Worm (Caenorhabditis elegans) whole organism, mixed stage, embryonic: ENCODE results near the gene unc-77.

ENCODE experiments used
- M03D4.4 ChIP-seq: sonication (generic microtip); optimal IDR thresholded peaks from 2 replicates; lab custom pipeline; 2017; ENCODE audit warnings: mild to moderate bottlenecking, missing genetic modification characterization, missing compliant biosample characterization
- bed-3 ChIP-seq: fragments of 200-800 bp; sonication (Bioruptor generic); optimal IDR thresholded peaks from 3 replicates; lab custom pipeline; 2018; ENCODE audit warnings: mild to moderate bottlenecking, missing genetic modification characterization, moderate library complexity, missing compliant biosample characterization
- blmp-1 ChIP-seq: fragments of 150-350 bp; optimal IDR thresholded peaks from 2 replicates; lab custom pipeline; 2014; ENCODE audit warnings: missing biosample characterization, missing genetic modification characterization
- ceh-39 ChIP-seq: fragments of 150-350 bp; optimal IDR thresholded peaks from 2 replicates; lab custom pipeline; 2014; ENCODE audit warnings: missing biosample characterization, missing genetic modification characterization
- ceh-43 ChIP-seq: fragments of 200-800 bp; sonication (Bioruptor generic); optimal IDR thresholded peaks from 2 replicates; lab custom pipeline; 2018; ENCODE audit warnings: mild to moderate bottlenecking, missing genetic modification characterization, moderate library complexity, missing compliant biosample characterization
- ceh-83 ChIP-seq: fragments of 200-800 bp; sonication (Bioruptor generic); optimal IDR thresholded peaks from 2 replicates; lab custom pipeline; 2018; ENCODE audit warnings: mild to moderate bottlenecking, missing genetic modification characterization, missing compliant biosample characterization
- ces-1 ChIP-seq: fragments of 150-350 bp; optimal IDR thresholded peaks from 2 replicates; lab custom pipeline; 2014; ENCODE audit warnings: missing biosample characterization, missing genetic modification reagents, missing genetic modification characterization
- cnd-1 ChIP-seq: fragments of 200-800 bp; sonication (Bioruptor generic); optimal IDR thresholded peaks from 2 replicates; lab custom pipeline; 2018; ENCODE audit warnings: mild to moderate bottlenecking, missing genetic modification characterization, missing compliant biosample characterization
- drap-1 ChIP-seq: fragments of 200-800 bp; sonication (Bioruptor generic); optimal IDR thresholded peaks from 3 replicates; lab custom pipeline; 2018; ENCODE audit warnings: mild to moderate bottlenecking, missing genetic modification characterization, missing compliant biosample characterization
- elt-1 ChIP-seq: sonication (generic microtip); optimal IDR thresholded peaks from 2 replicates; lab custom pipeline; 2017; ENCODE audit warnings: missing genetic modification characterization, mild to moderate bottlenecking, missing compliant biosample characterization, antibody characterized with exemption, moderate library complexity, borderline replicate concordance; ENCODE audit not compliant: insufficient read depth
- elt-3 ChIP-seq: fragments of 150-350 bp; optimal IDR thresholded peaks from 2 replicates; lab custom pipeline; 2014; ENCODE audit warnings: missing biosample characterization, missing genetic modification characterization
- flh-1 ChIP-seq: fragments of 200-800 bp; sonication (Bioruptor generic); optimal IDR thresholded peaks from 2 replicates; lab custom pipeline; 2018; ENCODE audit warnings: mild to moderate bottlenecking, missing genetic modification characterization, moderate library complexity, missing compliant biosample characterization
- ham-2 ChIP-seq: fragments of 200-800 bp; sonication (Bioruptor generic); optimal IDR thresholded peaks from 2 replicates; lab custom pipeline; 2018; ENCODE audit warnings: mild to moderate bottlenecking, missing genetic modification characterization, missing compliant biosample characterization
- lin-32 ChIP-seq: fragments of 200-800 bp; sonication (Bioruptor generic); optimal IDR thresholded peaks from 2 replicates; lab custom pipeline; 2018; ENCODE audit warnings: mild to moderate bottlenecking, missing genetic modification characterization, missing compliant biosample characterization
- lsy-2 ChIP-seq: fragments of 150-350 bp; optimal IDR thresholded peaks from 2 replicates; lab custom pipeline; 2014; ENCODE audit warnings: missing biosample characterization, missing genetic modification characterization
- mep-1 ChIP-seq: fragments of 150-350 bp; optimal IDR thresholded peaks from 2 replicates; lab custom pipeline; 2017; ENCODE audit warnings: missing biosample characterization, missing genetic modification reagents, missing genetic modification characterization, inconsistent platforms
- mls-2 ChIP-seq: sonication (generic microtip); optimal IDR thresholded peaks from 2 replicates; lab custom pipeline; 2016; ENCODE audit warnings: mild to moderate bottlenecking, missing genetic modification characterization, moderate library complexity, missing compliant biosample characterization
- nhr-12 ChIP-seq: fragments of 150-350 bp; optimal IDR thresholded peaks from 2 replicates; lab custom pipeline; 2014; ENCODE audit warnings: missing biosample characterization, missing genetic modification characterization
- nhr-2 ChIP-seq: fragments of 150-350 bp; optimal IDR thresholded peaks from 2 replicates; lab custom pipeline; 2014; ENCODE audit warnings: missing biosample characterization, missing genetic modification characterization
- nhr-237 ChIP-seq: fragments of 150-350 bp; optimal IDR thresholded peaks from 2 replicates; lab custom pipeline; 2014; ENCODE audit warnings: missing biosample characterization, missing genetic modification characterization
- nhr-28 ChIP-seq: fragments of 150-350 bp; optimal IDR thresholded peaks from 2 replicates; lab custom pipeline; 2014; ENCODE audit warnings: missing biosample characterization, missing genetic modification characterization
- pha-4 ChIP-seq: fragments of 150-350 bp; optimal IDR thresholded peaks from 2 replicates; lab custom pipeline; 2018; ENCODE audit warnings: missing biosample characterization, missing genetic modification reagents, missing genetic modification characterization
- sem-2 ChIP-seq: fragments of 200-800 bp; sonication (Bioruptor generic); optimal IDR thresholded peaks from 2 replicates; lab custom pipeline; 2018; ENCODE audit warnings: mild to moderate bottlenecking, missing genetic modification characterization, missing compliant biosample characterization
- snpc-4 ChIP-seq: fragments of 150-350 bp; optimal IDR thresholded peaks from 2 replicates; lab custom pipeline; 2014; ENCODE audit warnings: missing biosample characterization, missing genetic modification characterization
- sptf-1 ChIP-seq: sonication (generic microtip); optimal IDR thresholded peaks from 2 replicates; lab custom pipeline; 2017; ENCODE audit warnings: mild to moderate bottlenecking, missing genetic modification characterization, moderate library complexity, missing compliant biosample characterization
- tbx-8 ChIP-seq: fragments of 200-800 bp; sonication (Bioruptor generic); optimal IDR thresholded peaks from 2 replicates; lab custom pipeline; 2018; ENCODE audit warnings: mild to moderate bottlenecking, missing genetic modification characterization, moderate library complexity, missing compliant biosample characterization
- unc-120 ChIP-seq: sonication (generic microtip); optimal IDR thresholded peaks from 2 replicates; lab custom pipeline; 2017; ENCODE audit warnings: missing genetic modification characterization, missing compliant biosample characterization; ENCODE audit not compliant: poor library complexity, severe bottlenecking
- unc-39 ChIP-seq: fragments of 150-350 bp; optimal IDR thresholded peaks from 2 replicates; lab custom pipeline; 2014; ENCODE audit warnings: missing biosample characterization, missing genetic modification characterization
- unc-62 ChIP-seq: fragments of 150-350 bp; optimal IDR thresholded peaks from 2 replicates; lab custom pipeline; 2014; ENCODE audit warnings: missing biosample characterization, missing genetic modification reagents, missing genetic modification characterization
- zip-8 ChIP-seq: fragments of 150-350 bp; optimal IDR thresholded peaks from 2 replicates; lab custom pipeline; 2014; ENCODE audit warnings: missing biosample characterization, missing genetic modification characterization

unc-77 gene

DNA sequence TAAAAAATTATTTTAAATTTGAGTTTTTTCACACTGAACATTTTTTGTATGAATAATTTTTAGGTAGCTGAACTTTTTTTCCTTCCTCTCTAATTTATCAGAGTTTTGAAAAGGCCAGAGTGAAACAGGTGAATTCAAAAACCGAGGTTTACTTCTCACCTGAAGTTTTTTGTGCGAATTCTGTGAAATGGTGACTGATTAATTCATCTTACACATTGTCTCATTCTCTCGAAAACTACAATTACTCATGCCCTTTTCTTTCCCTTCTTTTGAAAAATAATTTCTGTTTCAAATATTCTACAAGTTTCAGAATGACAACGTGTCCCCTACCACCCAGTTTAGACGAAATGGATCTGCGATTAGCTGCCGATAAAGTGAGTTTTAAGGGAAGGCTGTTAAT is 18.1 kb upstream of the unc-77 start, which contains the start of gene tkr-2:
tkr-2 (plus strand) TSS at position 301 of the 400 bp plus-strand sequence.
- no peak for TF ChIP-seq nhr-12 (tag; lab: Kevin White, UChicago)
- TF ChIP-seq pha-4: no peak

DNA sequence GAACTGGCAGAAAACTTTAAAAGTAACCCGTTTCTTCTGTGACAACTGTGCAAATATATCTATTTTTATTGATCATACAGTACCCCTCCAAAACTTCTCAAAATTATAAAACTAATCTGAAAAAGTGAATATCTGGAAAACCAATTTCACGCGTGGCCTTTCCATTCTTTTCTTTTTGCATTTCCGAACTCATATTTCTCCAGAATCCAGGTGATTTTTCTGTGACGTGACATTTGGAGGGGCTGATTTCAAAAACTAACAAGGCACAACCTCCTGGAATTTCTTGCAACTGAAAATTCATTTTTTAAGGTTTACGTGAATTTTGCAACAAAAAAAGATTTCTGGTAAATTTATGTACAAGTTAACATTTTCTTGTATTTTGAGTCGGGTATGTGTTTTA is 16.6 kb upstream of the unc-77 start:
- no peak for TF ChIP-seq blmp-1 (tag; lab: Kevin White, UChicago)
- TF ChIP-seq mep-1 (tag; lab: Kevin White, UChicago): no peak
- TF ChIP-seq unc-62 (GFP tag; lab: Kevin White, UChicago): no peak
- no peak for TF ChIP-seq pha-4
- TF ChIP-seq lin-32 (GFP tag; lab: Kevin White, UChicago): no peak
- TF ChIP-seq ceh-43 (GFP tag; lab: Kevin White, UChicago): no peak
- no peak for TF ChIP-seq ceh-83 (GFP tag; lab: Kevin White, UChicago)
- TF ChIP-seq elt-3 (tag; lab: Kevin White, UChicago): no peak
- TF ChIP-seq cnd-1 (tag; lab: Kevin White, UChicago): no peak
- no peak for TF ChIP-seq snpc-4 (tag; lab: Kevin White, UChicago)
- no peak for TF ChIP-seq ham-2 (GFP tag; lab: Kevin White, UChicago)
- no peak for TF ChIP-seq sem-2
- TF ChIP-seq nhr-237: no peak
- no peak for TF ChIP-seq mls-2 (tag; lab: Kevin White, UChicago)
- no peak for TF ChIP-seq bed-3 (GFP tag; lab: Kevin White, UChicago)
- TF ChIP-seq zip-8: no peak
- TF ChIP-seq tbx-8 (GFP tag; lab: Kevin White, UChicago): no peak
- TF ChIP-seq nhr-28 (tag; lab: Kevin White, UChicago): no peak
- no peak for TF ChIP-seq unc-39 (tag; lab: Kevin White, UChicago)

DNA sequence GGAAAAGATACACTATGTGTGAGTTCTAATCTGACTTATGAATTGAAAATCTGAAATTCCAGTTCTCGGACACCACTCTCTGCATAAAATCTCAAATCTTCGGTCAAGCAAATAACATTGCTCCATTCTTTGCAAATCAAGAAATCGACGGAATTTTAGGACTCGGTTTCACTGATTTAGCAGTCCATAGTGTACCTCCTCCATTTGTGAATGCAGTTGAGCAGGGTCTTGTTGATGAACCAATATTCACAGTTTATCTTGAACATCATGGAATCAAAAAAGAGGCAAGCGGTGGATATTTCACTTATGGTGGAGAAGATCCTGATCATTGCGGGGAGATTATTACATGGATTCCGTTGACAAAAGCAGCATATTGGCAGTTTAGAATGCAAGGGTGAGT is 3.5 kb upstream of the unc-77 start:
- no peak for TF ChIP-seq tbx-8 (GFP tag; lab: Kevin White, UChicago)
- no peak for TF ChIP-seq ceh-39 (tag; lab: Kevin White, UChicago)
- no peak for TF ChIP-seq pha-4
- no peak for TF ChIP-seq mep-1 (tag; lab: Kevin White, UChicago)
- TF ChIP-seq M03D4.4 (tag; lab: Kevin White, UChicago): no peak
- TF ChIP-seq drap-1 (GFP tag; lab: Kevin White, UChicago): no peak
- TF ChIP-seq snpc-4 (tag; lab: Kevin White, UChicago): no peak
- TF ChIP-seq ham-2 (GFP tag; lab: Kevin White, UChicago): no peak
- no peak for TF ChIP-seq elt-1
- TF ChIP-seq cnd-1 (tag; lab: Kevin White, UChicago): no peak

DNA sequence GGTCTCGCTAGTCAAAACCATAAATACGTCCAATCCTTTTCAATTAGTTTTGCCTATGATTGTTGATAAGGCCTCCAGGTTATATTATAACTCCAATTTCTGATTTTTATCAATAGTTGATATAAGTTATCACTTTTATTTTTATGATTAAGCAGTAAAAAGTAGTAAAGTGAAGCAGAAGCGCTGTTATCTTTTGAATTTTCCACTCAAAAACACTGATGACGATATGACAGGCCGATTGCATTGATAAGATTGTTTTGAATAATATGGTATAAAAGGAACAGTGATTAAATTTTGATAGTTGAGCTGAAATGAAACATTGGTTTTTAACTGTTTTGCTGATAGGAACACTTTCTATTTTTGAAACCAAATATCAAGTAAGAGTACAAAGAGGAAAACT is 1.9 kb upstream of the unc-77 start, which contains the start of gene asp-9:
asp-9 (plus strand) TSS at position 312 of the 400 bp plus-strand sequence.
- TF ChIP-seq elt-1 (no peak), M03D4.4 (tag; lab: Kevin White, UChicago) (no peak), ceh-39 (tag; lab: Kevin White, UChicago) (no peak), cnd-1 (tag; lab: Kevin White, UChicago) (no peak), flh-1 (GFP tag; lab: Kevin White, UChicago) (no peak), nhr-2 (tag; lab: Kevin White, UChicago) (no peak), sem-2 (no peak), pha-4 (no peak), bed-3 (GFP tag; lab: Kevin White, UChicago) (no peak), lin-32 (GFP tag; lab: Kevin White, UChicago) (no peak), unc-120 (tag; lab: Kevin White, UChicago) (no peak), lsy-2 (tag; lab: Kevin White, UChicago) (no peak), mls-2 (tag; lab: Kevin White, UChicago) (no peak)

DNA sequence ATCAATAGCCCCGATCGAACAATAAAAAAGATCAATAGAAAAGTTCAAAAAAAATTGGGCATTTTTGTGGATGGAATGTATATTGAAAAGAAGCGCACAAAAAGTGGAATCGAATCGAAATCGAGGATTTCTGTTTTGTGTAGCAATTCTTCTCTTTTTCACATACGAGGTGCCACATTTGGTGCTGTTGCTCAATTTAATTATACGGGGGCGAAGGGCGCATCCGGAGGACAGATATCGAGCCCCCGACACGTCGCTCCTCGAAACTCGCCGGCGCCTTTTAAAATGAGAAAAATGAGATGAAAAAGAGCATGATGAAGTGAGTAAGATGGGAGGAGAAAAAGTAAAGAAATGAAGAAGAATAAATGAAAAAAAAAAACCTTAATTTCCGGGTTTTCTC is 6.3 kb downstream of the unc-77 start:
- no peak for TF ChIP-seq ceh-43 (GFP tag; lab: Kevin White, UChicago)
- TF ChIP-seq ces-1 (GFP tag; lab: Kevin White, UChicago): peak; percentile 75
- TF ChIP-seq, all 35 proteins: peak for 1

DNA sequence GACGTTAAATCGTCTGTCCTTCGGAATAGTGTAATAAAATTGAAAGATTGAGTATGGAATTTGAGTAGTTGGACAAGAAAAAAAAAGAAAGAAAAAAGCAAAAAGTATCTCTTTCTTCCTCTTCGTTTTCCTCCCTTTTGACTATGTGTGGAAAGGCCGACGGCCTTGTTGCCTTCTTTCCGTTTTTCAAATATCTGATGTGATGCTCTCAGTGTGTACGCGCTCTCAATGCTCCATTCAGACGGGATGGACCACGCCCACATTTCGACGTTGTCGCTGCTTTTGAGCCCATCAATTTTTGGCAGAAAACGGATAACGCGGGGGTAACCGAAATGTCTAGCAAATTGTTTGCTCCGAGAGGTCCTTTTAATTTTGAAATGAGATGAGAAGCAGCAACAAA is 10.7 kb downstream of the unc-77 start:
- peak; percentile 12 for TF ChIP-seq ces-1 (GFP tag; lab: Kevin White, UChicago)
- TF ChIP-seq sptf-1 (tag; lab: Kevin White, UChicago): no peak
